Worm (Caenorhabditis elegans) whole organism, L2 larva: ENCODE results near the gene lido-8.
"Not testable (repeated sequence)": the region's sequence is repeated elsewhere in the genome, so short reads cannot be mapped to it uniquely, and the experiment has no call there.

Experiments
- C34F6.9 ChIP-seq: fragments of 150-350 bp; optimal IDR thresholded peaks from 2 replicates; lab custom pipeline; 2014; ENCODE audit warnings: missing biosample characterization, missing genetic modification characterization
- F13H6.1 ChIP-seq: sonication (generic microtip); optimal IDR thresholded peaks from 2 replicates; lab custom pipeline; 2016; ENCODE audit warnings: missing genetic modification characterization, missing compliant biosample characterization
- R02D3.7 ChIP-seq: fragments of 150-350 bp; optimal IDR thresholded peaks from 2 replicates; lab custom pipeline; 2014; ENCODE audit warnings: missing biosample characterization, missing genetic modification characterization
- Y55F3AM.14 ChIP-seq: fragments of 200-800 bp; sonication (Bioruptor generic); optimal IDR thresholded peaks from 2 replicates; lab custom pipeline; 2018; ENCODE audit warnings: mild to moderate bottlenecking, missing genetic modification characterization, missing compliant biosample characterization
- alr-1 ChIP-seq: fragments of 150-350 bp; optimal IDR thresholded peaks from 2 replicates; lab custom pipeline; 2014; ENCODE audit warnings: missing biosample characterization, missing genetic modification characterization
- aly-2 ChIP-seq: fragments of 150-350 bp; optimal IDR thresholded peaks from 2 replicates; lab custom pipeline; 2014; ENCODE audit warnings: missing biosample characterization, missing genetic modification characterization
- blmp-1 ChIP-seq: sonication (generic microtip); optimal IDR thresholded peaks from 2 replicates; lab custom pipeline; 2017; ENCODE audit warnings: missing genetic modification characterization, mild to moderate bottlenecking, missing compliant biosample characterization, antibody characterized with exemption, moderate library complexity; ENCODE audit not compliant: insufficient read depth
- ceh-16 ChIP-seq: fragments of 150-350 bp; optimal IDR thresholded peaks from 2 replicates; lab custom pipeline; 2014; ENCODE audit warnings: missing biosample characterization, missing genetic modification characterization
- crh-2 ChIP-seq: sonication (generic microtip); optimal IDR thresholded peaks from 2 replicates; lab custom pipeline; 2017; ENCODE audit warnings: missing biosample characterization, missing genetic modification characterization
- dmd-4 ChIP-seq: sonication (generic microtip); optimal IDR thresholded peaks from 2 replicates; lab custom pipeline; 2017; ENCODE audit warnings: missing biosample characterization, missing genetic modification characterization
- egl-27 ChIP-seq: sonication (generic microtip); optimal IDR thresholded peaks from 3 replicates; lab custom pipeline; 2017; ENCODE audit warnings: missing biosample characterization, missing genetic modification reagents, missing genetic modification characterization
- elt-1 ChIP-seq: fragments of 150-350 bp; optimal IDR thresholded peaks from 2 replicates; lab custom pipeline; 2014; ENCODE audit warnings: missing biosample characterization, missing genetic modification characterization
- elt-3 ChIP-seq: sonication (generic microtip); optimal IDR thresholded peaks from 2 replicates; lab custom pipeline; 2017; ENCODE audit warnings: missing biosample characterization, missing genetic modification characterization
- fos-1 ChIP-seq: fragments of 150-350 bp; optimal IDR thresholded peaks from 2 replicates; lab custom pipeline; 2014; ENCODE audit warnings: missing biosample characterization, missing genetic modification characterization
- gmeb-1 ChIP-seq: fragments of 150-350 bp; optimal IDR thresholded peaks from 2 replicates; lab custom pipeline; 2014; ENCODE audit warnings: missing biosample characterization, missing genetic modification characterization
- lin-13 ChIP-seq: fragments of 150-350 bp; optimal IDR thresholded peaks from 2 replicates; lab custom pipeline; 2014; ENCODE audit warnings: missing biosample characterization, missing genetic modification reagents, missing genetic modification characterization
- lin-39 ChIP-seq: fragments of 150-350 bp; optimal IDR thresholded peaks from 2 replicates; lab custom pipeline; 2014; ENCODE audit warnings: missing biosample characterization, missing genetic modification reagents, missing genetic modification characterization
- lsy-2 ChIP-seq, 2 experiments: fragments of 150-350 bp in 1 of 2; sonication (generic microtip) in 1 of 2; optimal IDR thresholded peaks; 2 replicates each; lab custom pipeline; 2014 to 2017; ENCODE audit warnings: missing biosample characterization in 2 of 2, missing genetic modification characterization in 2 of 2
- nhr-10 ChIP-seq: sonication (generic microtip); optimal IDR thresholded peaks from 2 replicates; lab custom pipeline; 2017; ENCODE audit warnings: missing biosample characterization, missing genetic modification characterization
- nhr-12 ChIP-seq: fragments of 150-350 bp; optimal IDR thresholded peaks from 2 replicates; lab custom pipeline; 2014; ENCODE audit warnings: missing biosample characterization, missing genetic modification characterization
- nhr-129 ChIP-seq: fragments of 150-350 bp; optimal IDR thresholded peaks from 2 replicates; lab custom pipeline; 2014; ENCODE audit warnings: missing biosample characterization, missing genetic modification characterization
- nhr-21 ChIP-seq: fragments of 150-350 bp; optimal IDR thresholded peaks from 2 replicates; lab custom pipeline; 2014; ENCODE audit warnings: missing biosample characterization, missing genetic modification characterization
- nhr-237 ChIP-seq: fragments of 150-350 bp; optimal IDR thresholded peaks from 2 replicates; lab custom pipeline; 2014; ENCODE audit warnings: missing biosample characterization, missing genetic modification characterization
- nhr-25 ChIP-seq: fragments of 150-350 bp; sonication (generic microtip); optimal IDR thresholded peaks from 3 replicates; lab custom pipeline; 2014; ENCODE audit warnings: missing biosample characterization, missing genetic modification characterization
- nhr-6 ChIP-seq: fragments of 150-350 bp; optimal IDR thresholded peaks from 2 replicates; lab custom pipeline; 2014; ENCODE audit warnings: missing biosample characterization, missing genetic modification characterization
- nhr-77 ChIP-seq: fragments of 150-350 bp; optimal IDR thresholded peaks from 2 replicates; lab custom pipeline; 2014; ENCODE audit warnings: missing biosample characterization, missing genetic modification characterization
- peb-1 ChIP-seq: fragments of 150-350 bp; optimal IDR thresholded peaks from 2 replicates; lab custom pipeline; 2014; ENCODE audit warnings: missing biosample characterization, missing genetic modification characterization
- sem-4 ChIP-seq: fragments of 150-350 bp; optimal IDR thresholded peaks from 2 replicates; lab custom pipeline; 2014; ENCODE audit warnings: missing biosample characterization, missing genetic modification reagents, missing genetic modification characterization
- skn-1 ChIP-seq: sonication (generic microtip); optimal IDR thresholded peaks from 2 replicates; lab custom pipeline; 2017; ENCODE audit warnings: missing biosample characterization, missing genetic modification characterization
- sma-3 ChIP-seq: sonication (generic microtip); optimal IDR thresholded peaks from 2 replicates; lab custom pipeline; 2016; ENCODE audit warnings: missing genetic modification reagents, missing genetic modification characterization, missing compliant biosample characterization
- sma-9 ChIP-seq, 2 experiments: fragments of 150-350 bp in 1 of 2; sonication (generic microtip) in 1 of 2; optimal IDR thresholded peaks; 2 replicates each; lab custom pipeline; 2014 to 2016; ENCODE audit warnings: missing genetic modification characterization in 2 of 2, mild to moderate bottlenecking in 1 of 2, missing biosample characterization in 1 of 2, missing compliant biosample characterization in 1 of 2, missing genetic modification reagents in 1 of 2, moderate library complexity in 1 of 2
- unc-39 ChIP-seq: fragments of 150-350 bp; optimal IDR thresholded peaks from 2 replicates; lab custom pipeline; 2014; ENCODE audit warnings: missing biosample characterization, missing genetic modification characterization
- unc-55 ChIP-seq: fragments of 150-350 bp; sonication (generic microtip); optimal IDR thresholded peaks from 3 replicates; lab custom pipeline; 2014; ENCODE audit warnings: missing biosample characterization, missing genetic modification reagents, missing genetic modification characterization
- unc-62 ChIP-seq: fragments of 150-350 bp; optimal IDR thresholded peaks from 2 replicates; lab custom pipeline; 2014; ENCODE audit warnings: missing biosample characterization, missing genetic modification reagents, missing genetic modification characterization
- zag-1 ChIP-seq: fragments of 150-350 bp; optimal IDR thresholded peaks from 2 replicates; lab custom pipeline; 2014; ENCODE audit warnings: missing biosample characterization, missing genetic modification characterization
- ztf-11 ChIP-seq: sonication (generic microtip); optimal IDR thresholded peaks from 2 replicates; lab custom pipeline; 2017; ENCODE audit warnings: missing biosample characterization, missing genetic modification characterization
- ztf-4 ChIP-seq: fragments of 150-350 bp; optimal IDR thresholded peaks from 2 replicates; lab custom pipeline; 2014; ENCODE audit warnings: missing biosample characterization, missing genetic modification characterization

lido-8 gene

ce11 chrII:3020899-3021298 is 24.1 kb downstream of the lido-8 start:
- no peak for TF ChIP-seq lsy-2 (tag; optimal IDR thresholded peaks at IDR 0.05; lab: Kevin White, UChicago)
- TF ChIP-seq gmeb-1: no peak
- no peak for TF ChIP-seq nhr-77
- no peak for TF ChIP-seq elt-3 (tag; lab: Kevin White, UChicago)
- no peak for TF ChIP-seq crh-2 (tag; lab: Kevin White, UChicago)
- no peak for TF ChIP-seq egl-27 (tag; lab: Kevin White, UChicago)
- no peak for TF ChIP-seq sem-4 (tag; lab: Kevin White, UChicago)
- TF ChIP-seq skn-1 (tag; lab: Kevin White, UChicago): no peak
- no peak for TF ChIP-seq unc-55
- TF ChIP-seq aly-2 (tag; lab: Kevin White, UChicago): no peak
- no peak for TF ChIP-seq alr-1 (tag; lab: Kevin White, UChicago)
- no peak for TF ChIP-seq nhr-10
- no peak for TF ChIP-seq nhr-129
- TF ChIP-seq lin-39: no peak

ce11 chrII:3023381-3023935 is 26.6 kb downstream of the lido-8 start, which contains the start of gene clec-2:
Gene clec-2, minus strand, starts transcription at chrII:3023431.
- no peak for TF ChIP-seq nhr-12 (tag; lab: Kevin White, UChicago)

DNA sequence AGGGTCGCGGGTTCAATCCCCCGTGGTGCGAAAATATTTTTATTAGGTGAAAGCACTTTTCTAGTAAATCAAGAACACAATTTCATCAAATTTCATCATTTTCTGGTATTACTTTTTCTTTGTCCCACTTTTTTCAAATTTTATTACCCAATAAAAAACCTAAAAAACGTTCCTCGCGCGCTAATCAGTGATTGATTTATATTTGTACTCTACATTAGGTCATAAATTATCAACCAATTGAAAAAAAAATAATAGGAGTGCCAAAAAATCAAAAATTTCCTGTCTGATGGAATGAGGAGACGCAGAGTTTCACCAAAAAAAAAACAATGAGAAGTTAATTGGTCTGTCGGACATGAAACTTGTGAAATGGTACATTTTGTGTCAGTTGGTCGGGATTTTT is 27.8 kb downstream of the lido-8 start:
- TF ChIP-seq nhr-6 (tag; lab: Kevin White, UChicago): no peak
- TF ChIP-seq skn-1 (tag; lab: Kevin White, UChicago): no peak
- no peak for TF ChIP-seq unc-55
- TF ChIP-seq nhr-77: no peak
- no peak for TF ChIP-seq ztf-4 (tag; lab: Kevin White, UChicago)
- TF ChIP-seq ztf-11 (tag; lab: Kevin White, UChicago): no peak
- TF ChIP-seq dmd-4: no peak
- no peak for TF ChIP-seq unc-62 (GFP tag; lab: Kevin White, UChicago)
- no peak for TF ChIP-seq sma-9 (GFP tag; optimal IDR thresholded peaks at IDR 0.05; lab: Kevin White, UChicago)
- no peak for TF ChIP-seq sma-9 (tag; optimal IDR thresholded peaks at IDR 0.05; lab: Kevin White, UChicago)
- no peak for TF ChIP-seq ceh-16 (tag; lab: Kevin White, UChicago)
- TF ChIP-seq nhr-237: no peak
- TF ChIP-seq C34F6.9: no peak
- no peak for TF ChIP-seq crh-2 (tag; lab: Kevin White, UChicago)

DNA sequence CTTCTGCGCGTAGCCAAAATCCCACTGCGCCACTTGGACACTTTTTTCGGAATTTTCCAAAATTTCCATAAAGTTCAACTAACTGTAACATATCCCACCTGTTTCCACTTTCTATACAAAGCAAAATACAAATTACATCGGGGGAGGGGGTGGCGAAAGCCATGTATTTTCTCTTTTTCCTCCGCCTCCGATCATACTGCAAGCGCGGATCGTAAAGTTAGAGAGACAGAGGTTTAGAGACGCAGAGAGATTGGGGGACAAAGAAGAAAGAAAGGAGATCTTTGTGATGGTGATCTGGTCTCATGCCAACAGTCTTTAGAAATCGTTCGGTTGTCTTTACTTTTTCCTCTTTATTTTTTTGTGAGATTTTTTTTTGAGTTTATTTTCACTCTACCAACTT is 31.4 kb downstream of the lido-8 start:
- TF ChIP-seq unc-55: no peak
- TF ChIP-seq blmp-1: peak; percentile 6
- peak; percentile 17 for TF ChIP-seq nhr-25 (tag; lab: Kevin White, UChicago)

DNA sequence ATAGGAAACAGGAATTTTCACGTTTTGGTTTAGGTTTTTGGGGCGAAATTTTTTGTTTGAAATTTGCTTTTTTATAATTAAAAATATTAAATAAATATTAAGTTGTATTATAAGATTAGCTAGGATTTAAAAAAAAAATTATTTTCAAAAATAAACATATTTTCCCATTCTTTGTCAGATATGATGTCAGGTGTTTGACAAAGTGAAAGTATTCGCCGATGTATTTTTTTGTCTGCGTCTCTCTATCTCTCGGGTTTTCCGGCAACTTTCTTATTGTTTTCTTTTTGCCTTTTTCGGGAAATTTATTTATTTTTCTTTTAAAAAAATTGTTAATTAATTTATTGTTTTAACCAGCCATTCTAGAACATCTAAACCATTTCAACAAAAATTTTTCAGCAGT is 33.6 kb downstream of the lido-8 start:
- TF ChIP-seq Y55F3AM.14 (GFP tag; lab: Kevin White, UChicago) (no peak), blmp-1 (peak; percentile 65), elt-1 (tag; lab: Kevin White, UChicago) (no peak)

DNA sequence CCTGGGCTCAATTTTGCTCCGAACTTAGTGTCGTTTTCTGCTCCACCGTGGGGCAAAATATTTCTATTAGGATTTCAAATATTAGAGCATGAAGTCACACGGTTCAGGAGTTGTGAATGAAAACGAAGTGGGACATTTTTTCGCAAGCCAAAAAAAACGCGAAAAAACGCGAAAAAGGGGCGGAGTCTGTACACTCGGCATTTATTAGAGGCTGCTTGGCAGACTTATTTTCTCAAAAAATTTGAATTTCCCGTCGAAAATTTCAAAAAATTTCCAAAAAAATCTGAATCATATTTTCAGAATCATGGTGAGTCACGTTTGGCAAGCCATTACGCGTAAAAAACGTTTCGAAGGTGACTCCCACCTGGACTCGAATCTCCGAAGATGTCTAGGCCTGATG is 35.7 kb downstream of the lido-8 start, which contains the start of gene B0454.6:
Gene B0454.6, plus strand, starts transcription at position 301 of the 400 bp plus-strand sequence.
- TF ChIP-seq C34F6.9; unc-62 (GFP tag; lab: Kevin White, UChicago); nhr-25 (tag; lab: Kevin White, UChicago): not testable (repeated sequence)
- TF ChIP-seq, all 48 proteins: peak for 0; not testable (repeated sequence) for 48

DNA sequence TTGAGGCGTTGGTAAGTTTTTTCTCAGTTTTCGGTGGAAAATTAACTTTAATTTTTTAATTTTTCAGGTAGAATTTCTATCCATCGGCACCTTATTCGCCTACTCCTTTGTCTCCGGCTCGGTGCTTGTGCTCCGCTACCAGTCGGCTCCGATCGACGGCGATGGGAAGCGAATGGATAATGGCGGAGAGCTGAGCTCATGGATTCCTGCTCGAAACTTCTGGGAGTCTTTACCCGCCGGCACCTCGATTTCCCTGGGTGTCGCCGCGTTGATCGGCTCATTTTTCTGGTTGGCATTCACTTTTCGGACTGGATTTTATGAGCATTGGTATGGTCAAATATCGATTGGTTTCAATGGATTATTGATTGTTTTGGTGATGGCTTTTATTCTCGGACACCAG is 38.1 kb downstream of the lido-8 start:
- TF ChIP-seq unc-39: no peak
- no peak for TF ChIP-seq nhr-129
- TF ChIP-seq C34F6.9: no peak
- no peak for TF ChIP-seq lin-13 (GFP tag; lab: Kevin White, UChicago)
- TF ChIP-seq nhr-21 (tag; lab: Kevin White, UChicago): no peak
- no peak for TF ChIP-seq blmp-1
- TF ChIP-seq zag-1: no peak
- no peak for TF ChIP-seq F13H6.1 (tag; lab: Kevin White, UChicago)
- TF ChIP-seq peb-1 (tag; lab: Kevin White, UChicago): no peak
- no peak for TF ChIP-seq nhr-6 (tag; lab: Kevin White, UChicago)
- TF ChIP-seq unc-62 (GFP tag; lab: Kevin White, UChicago): no peak
- no peak for TF ChIP-seq ztf-11 (tag; lab: Kevin White, UChicago)
- no peak for TF ChIP-seq R02D3.7
- no peak for TF ChIP-seq sma-3
- no peak for TF ChIP-seq nhr-10
- no peak for TF ChIP-seq nhr-77
- no peak for TF ChIP-seq ztf-4 (tag; lab: Kevin White, UChicago)
- no peak for TF ChIP-seq unc-55
- TF ChIP-seq fos-1 (tag; lab: Kevin White, UChicago): no peak
